Worm (Caenorhabditis elegans): ENCODE data around the gene C29A12.22.

Gene C29A12.22

ce11 chrV:10824711-10825110 is 12.8 kb downstream of the C29A12.22 start, which contains the start of gene nrx-1:
TSS of gene nrx-1 (plus strand) at chrV:10825011.
- TF ChIP-seq lin-15B (tag; optimal IDR thresholded peaks at IDR 0.05) (no peak), egl-27 (tag; optimal IDR thresholded peaks at IDR 0.05) (no peak), fos-1 (tag; optimal IDR thresholded peaks at IDR 0.05) (no peak)

ce11 chrV:10832862-10833261 is 21.0 kb downstream of the C29A12.22 start:
- no peak for TF ChIP-seq fkh-2 (tag; optimal IDR thresholded peaks at IDR 0.05)
- no peak for TF ChIP-seq elt-1 (tag; optimal IDR thresholded peaks at IDR 0.05)
- no peak for TF ChIP-seq nhr-76 (tag; optimal IDR thresholded peaks at IDR 0.05)
- no peak for TF ChIP-seq sea-2 (GFP tag; optimal IDR thresholded peaks at IDR 0.05)
- no peak for TF ChIP-seq nhr-12 (tag; optimal IDR thresholded peaks at IDR 0.05)
- TF ChIP-seq nhr-43 (tag; optimal IDR thresholded peaks at IDR 0.05; ENCODE audit: poor library complexity, severe bottlenecking): no peak
- TF ChIP-seq nfya-1 (tag; optimal IDR thresholded peaks at IDR 0.05; ENCODE audit: insufficient read depth): no peak
- TF ChIP-seq jun-1 (tag; optimal IDR thresholded peaks at IDR 0.05): no peak
- no peak for TF ChIP-seq R02D3.7 (tag; optimal IDR thresholded peaks at IDR 0.05)
- no peak for TF ChIP-seq ceh-28 (tag; optimal IDR thresholded peaks at IDR 0.05)
- no peak for TF ChIP-seq eor-1 (tag; optimal IDR thresholded peaks at IDR 0.05)

ce11 chrV:10834682-10835219 is 22.9 kb downstream of the C29A12.22 start:
- TF ChIP-seq daf-12 (tag; optimal IDR thresholded peaks at IDR 0.05): no peak
- TF ChIP-seq nfya-1 (tag; optimal IDR thresholded peaks at IDR 0.05; ENCODE audit: insufficient read depth): peak; percentile 11
- peak; percentile 53 for TF ChIP-seq egl-5 (tag; optimal IDR thresholded peaks at IDR 0.05)

- no peak for TF ChIP-seq ZK546.5 (tag; optimal IDR thresholded peaks at IDR 0.05)
- peak; percentile 39 for TF ChIP-seq lin-39 (tag; optimal IDR thresholded peaks at IDR 0.05)
- TF ChIP-seq elt-1 (tag; optimal IDR thresholded peaks at IDR 0.05): no peak
- TF ChIP-seq R02D3.7 (tag; optimal IDR thresholded peaks at IDR 0.05): no peak
- TF ChIP-seq elt-2 (tag; optimal IDR thresholded peaks at IDR 0.05): no peak
Observed at ce11 chrV:10838204-10838603, 26.3 kb downstream of the C29A12.22 start.

ce11 chrV:10839398-10839797 is 27.5 kb downstream of the C29A12.22 start:
- TF ChIP-seq eor-1 (tag; optimal IDR thresholded peaks at IDR 0.05) (no peak), sea-2 (GFP tag; optimal IDR thresholded peaks at IDR 0.05) (no peak), ztf-11 (tag; optimal IDR thresholded peaks at IDR 0.05) (no peak), nhr-237 (tag; optimal IDR thresholded peaks at IDR 0.05) (no peak)

- TF ChIP-seq unc-39 (tag; optimal IDR thresholded peaks at IDR 0.05) (no peak), nhr-77 (tag; optimal IDR thresholded peaks at IDR 0.05) (no peak), nhr-28 (tag; optimal IDR thresholded peaks at IDR 0.05) (no peak), nhr-12 (tag; optimal IDR thresholded peaks at IDR 0.05) (no peak), ztf-11 (tag; optimal IDR thresholded peaks at IDR 0.05) (no peak), fkh-10 (GFP tag; optimal IDR thresholded peaks at IDR 0.05) (no peak), daf-12 (tag; optimal IDR thresholded peaks at IDR 0.05) (no peak), snpc-4 (tag; optimal IDR thresholded peaks at IDR 0.05) (no peak), elt-2 (tag; optimal IDR thresholded peaks at IDR 0.05) (no peak), ztf-4 (tag; optimal IDR thresholded peaks at IDR 0.05) (no peak), egl-5 (tag; optimal IDR thresholded peaks at IDR 0.05) (no peak), R02D3.7 (tag; optimal IDR thresholded peaks at IDR 0.05) (no peak)
Observed at ce11 chrV:10846893-10847292, 35.0 kb downstream of the C29A12.22 start, which contains the start of gene C29A12.6. TSS of gene C29A12.6 (plus strand) at chrV:10847193.

- TF ChIP-seq hmg-11 (tag; optimal IDR thresholded peaks at IDR 0.05) (no peak), ztf-11 (tag; optimal IDR thresholded peaks at IDR 0.05) (no peak), snpc-4 (tag; optimal IDR thresholded peaks at IDR 0.05) (no peak), nhr-12 (tag; optimal IDR thresholded peaks at IDR 0.05) (no peak), ama-1 (optimal IDR thresholded peaks at IDR 0.05) (no peak), nhr-25 (tag; optimal IDR thresholded peaks at IDR 0.05) (no peak), daf-12 (tag; optimal IDR thresholded peaks at IDR 0.05) (no peak), lin-15B (tag; optimal IDR thresholded peaks at IDR 0.05) (no peak), elt-1 (tag; optimal IDR thresholded peaks at IDR 0.05) (no peak), eor-1 (tag; optimal IDR thresholded peaks at IDR 0.05) (no peak), nhr-11 (tag; optimal IDR thresholded peaks at IDR 0.05) (no peak), lsy-12 (tag; optimal IDR thresholded peaks at IDR 0.05) (no peak), unc-39 (tag; optimal IDR thresholded peaks at IDR 0.05) (no peak), R02D3.7 (tag; optimal IDR thresholded peaks at IDR 0.05) (no peak), ceh-82 (tag; optimal IDR thresholded peaks at IDR 0.05) (no peak), ceh-9 (tag; optimal IDR thresholded peaks at IDR 0.05) (no peak)
Observed at ce11 chrV:10854197-10854596, 42.3 kb downstream of the C29A12.22 start.

Data from whole organism, L3 larva.